Fruit fly (Drosophila melanogaster) whole organism, pupa: ENCODE data around the gene dUTPase.

Experiments
- CG10348 ChIP-seq: fragments of 200-800 bp; sonication (Bioruptor generic); IDR thresholded peaks from 2 replicates; pipeline ENCODE4 v1.3.6; 2022; ENCODE audit warnings: missing biosample characterization, missing genetic modification characterization
- CG12605 ChIP-seq: fragments of 200-800 bp; sonication (Bioruptor generic); IDR thresholded peaks from 2 replicates; pipeline ENCODE4 v1.3.6; 2022; ENCODE audit warnings: missing biosample characterization, missing genetic modification characterization
- CG14655 ChIP-seq: fragments of 200-800 bp; sonication (Bioruptor generic); optimal IDR thresholded peaks from 3 replicates; lab custom pipeline; 2017; ENCODE audit warnings: mild to moderate bottlenecking, missing biosample characterization, missing genetic modification reagents, missing genetic modification characterization
- CG34367 ChIP-seq: fragments of 200-800 bp; sonication (Bioruptor generic); optimal IDR thresholded peaks from 2 replicates; lab custom pipeline; 2018; ENCODE audit warnings: missing biosample characterization, mild to moderate bottlenecking, missing genetic modification characterization
- CG8301 ChIP-seq: fragments of 200-800 bp; sonication (Bioruptor generic); optimal IDR thresholded peaks from 2 replicates; lab custom pipeline; 2018; ENCODE audit warnings: missing biosample characterization, mild to moderate bottlenecking, missing genetic modification characterization
- CG9948 ChIP-seq: fragments of 200-800 bp; sonication (Bioruptor generic); optimal IDR thresholded peaks from 2 replicates; lab custom pipeline; 2018; ENCODE audit warnings: missing biosample characterization, mild to moderate bottlenecking, missing genetic modification characterization, moderate library complexity
- D1 ChIP-seq: fragments of 200-800 bp; sonication (Bioruptor generic); optimal IDR thresholded peaks from 2 replicates; lab custom pipeline; 2018; ENCODE audit warnings: missing biosample characterization, mild to moderate bottlenecking, missing genetic modification characterization, moderate library complexity
- Pif1B ChIP-seq: fragments of 200-800 bp; sonication (Bioruptor generic); optimal IDR thresholded peaks from 3 replicates; lab custom pipeline; 2016; ENCODE audit warnings: missing biosample characterization, missing genetic modification characterization

dm6 chr2L:10989162-10989561 lies 21.9 kb upstream of the dUTPase start, which contains the start of gene TTLL4A:
- TF ChIP-seq Pif1B (GFP tag; lab: Kevin White, UChicago), result no peak
- TF ChIP-seq CG10348 (GFP tag; lab: Robert Waterston, UW), result no peak
- TF ChIP-seq CG14655 (GFP tag; lab: Kevin White, UChicago), result no peak
- no peak for TF ChIP-seq CG12605 (GFP tag; lab: Robert Waterston, UW)
- no peak for TF ChIP-seq CG8301 (tag; lab: Kevin White, UChicago)
- TF ChIP-seq D1, result no peak
- no peak for TF ChIP-seq CG34367 (tag; lab: Kevin White, UChicago)
- TF ChIP-seq CG9948 (tag; lab: Kevin White, UChicago), result no peak
